Worm (Caenorhabditis elegans): ENCODE measurements around the gene dhcr-24.

dhcr-24 gene

DNA sequence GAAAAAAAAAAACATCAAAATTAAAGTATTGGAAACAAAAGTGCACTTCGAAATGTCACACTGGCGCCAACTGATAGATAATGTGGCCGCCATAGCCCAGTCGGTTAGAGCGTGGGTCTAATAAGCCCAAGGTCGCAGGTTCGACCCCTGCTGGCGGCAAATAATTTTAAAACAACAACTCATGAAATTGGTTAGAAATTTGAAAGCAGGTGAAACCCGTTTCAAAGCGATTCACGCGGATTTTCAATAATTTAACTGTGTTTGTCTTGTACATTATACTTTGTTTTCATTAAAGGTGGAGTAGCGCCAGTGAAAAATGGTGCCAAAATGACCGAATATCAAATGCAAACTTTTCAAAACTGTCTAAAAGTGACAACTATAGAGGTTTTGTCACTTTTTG, 32.7 kb downstream of the dhcr-24 start (continued):
- TF ChIP-seq unc-130 (GFP tag; optimal IDR thresholded peaks at IDR 0.05) (peak; percentile 13), zfh-2 (GFP tag; conservative IDR thresholded peaks at IDR 0.05) (no peak), egl-18 (GFP tag; IDR thresholded peaks at IDR 0.05) (no peak), akir-1 (GFP tag; optimal IDR thresholded peaks at IDR 0.05) (no peak), C06A6.2 (GFP tag; conservative IDR thresholded peaks at IDR 0.05) (no peak), ztf-3 (GFP tag; optimal IDR thresholded peaks at IDR 0.05) (no peak), aptf-3 (GFP tag; IDR thresholded peaks at IDR 0.05) (peak; percentile 71; the same call in 1 of the 2 replicates), rec-8 (tag; optimal IDR thresholded peaks at IDR 0.05) (peak; percentile 33 to 35), K11D2.4 (GFP tag; IDR thresholded peaks at IDR 0.05) (no peak), dpff-1 (tag; optimal IDR thresholded peaks at IDR 0.05) (no peak), attf-5 (GFP tag; optimal IDR thresholded peaks at IDR 0.05) (peak; percentile 20), let-526 (GFP tag; IDR thresholded peaks at IDR 0.05) (no peak), nhr-90 (tag; optimal IDR thresholded peaks at IDR 0.05) (peak; percentile 66), hlh-12 (tag; optimal IDR thresholded peaks at IDR 0.05) (no peak), ztf-28 (GFP tag; IDR thresholded peaks at IDR 0.05) (0 out of 2 replicates have a peak, but pooled peaks have one; percentile 42), F57A8.1 (GFP tag; optimal IDR thresholded peaks at IDR 0.05) (no peak), ZK185.1 (tag; optimal IDR thresholded peaks at IDR 0.05; ENCODE audit: poor library complexity, severe bottlenecking) (peak; percentile 81), cebp-2 (GFP tag; IDR thresholded peaks at IDR 0.05) (0 out of 2 replicates have a peak, but pooled peaks have one; percentile 12), C17E4.6 (GFP tag; IDR thresholded peaks at IDR 0.05) (no peak), F23B12.7 (tag; optimal IDR thresholded peaks at IDR 0.05; ENCODE audit: insufficient read depth) (peak; percentile 19), tbx-9 (tag; optimal IDR thresholded peaks at IDR 0.05; ENCODE audit: borderline replicate concordance) (no peak), sptf-2 (GFP tag; optimal IDR thresholded peaks at IDR 0.05) (no peak), cebp-1 (GFP tag; IDR thresholded peaks at IDR 0.05) (peak; percentile 30; the same call in 1 of the 2 replicates), cebp-1 (tag; optimal IDR thresholded peaks at IDR 0.05) (peak; percentile 57), ztf-26 (tag; optimal IDR thresholded peaks at IDR 0.05) (peak; percentile 27), nhr-120 (GFP tag; IDR thresholded peaks at IDR 0.05) (no peak), efl-1 (GFP tag; optimal IDR thresholded peaks at IDR 0.05) (no peak), mel-28 (tag; optimal IDR thresholded peaks at IDR 0.05; ENCODE audit: borderline replicate concordance) (no peak), ztf-25 (GFP tag; IDR thresholded peaks at IDR 0.05) (peak; percentile 72; the same call in 1 of the 2 replicates), B0336.3 (GFP tag; IDR thresholded peaks at IDR 0.05) (no peak), madf-6 (GFP tag; IDR thresholded peaks at IDR 0.05) (peak; percentile 47; the same call in 1 of the 2 replicates), F57C9.4 (tag; optimal IDR thresholded peaks at IDR 0.05) (no peak), F10E7.11 (tag; optimal IDR thresholded peaks at IDR 0.05) (no peak), Y53F4B.3 (GFP tag; IDR thresholded peaks at IDR 0.05) (no peak), lin-35 (GFP tag; optimal IDR thresholded peaks at IDR 0.05) (peak in 1 of 3 experiments; percentile 16), pbrm-1 (GFP tag; IDR thresholded peaks at IDR 0.05) (peak; percentile 69), hmg-1.2 (GFP tag; IDR thresholded peaks at IDR 0.05) (peak; percentile 52), rpc-1 (optimal IDR thresholded peaks at IDR 0.05) (peak; percentile 90), rpc-1 (tag; optimal IDR thresholded peaks at IDR 0.05) (peak; percentile 83), ccch-3 (GFP tag; optimal IDR thresholded peaks at IDR 0.05) (no peak), nfyb-1 (GFP tag; IDR thresholded peaks at IDR 0.05) (peak; percentile 87), somi-1 (GFP tag; optimal IDR thresholded peaks at IDR 0.05) (no peak), egrh-3 (GFP tag; IDR thresholded peaks at IDR 0.05) (no peak), ztf-22 (GFP tag; optimal IDR thresholded peaks at IDR 0.05) (peak; percentile 40), Y56A3A.18 (GFP tag; IDR thresholded peaks at IDR 0.05) (0 out of 2 replicates have a peak, but pooled peaks have one; percentile 58), ekl-4 (GFP tag; IDR thresholded peaks at IDR 0.05) (peak; percentile 61; the same call in 1 of the 2 replicates), ceh-100 (GFP tag; IDR thresholded peaks at IDR 0.05) (0 out of 2 replicates have a peak, but pooled peaks have one; percentile 20), T26A5.8 (tag; optimal IDR thresholded peaks at IDR 0.05) (no peak), ceh-79 (tag; optimal IDR thresholded peaks at IDR 0.05) (peak; percentile 15)
